Worm (Caenorhabditis elegans) whole organism, late embryonic: ENCODE measurements around the gene T25D1.3.

Experiments used
- ama-1 ChIP-seq: fragments of 150-350 bp; optimal IDR thresholded peaks from 2 replicates; lab custom pipeline; 2014
- ceh-18 ChIP-seq: sonication (generic microtip); optimal IDR thresholded peaks from 2 replicates; lab custom pipeline; 2016; ENCODE audit warnings: missing genetic modification characterization, missing compliant biosample characterization
- ceh-19 ChIP-seq: fragments of 200-800 bp; sonication (Bioruptor generic); optimal IDR thresholded peaks from 2 replicates; lab custom pipeline; 2018; ENCODE audit warnings: mild to moderate bottlenecking, missing genetic modification characterization, missing compliant biosample characterization
- ceh-2 ChIP-seq: sonication (generic microtip); optimal IDR thresholded peaks from 2 replicates; lab custom pipeline; 2016; ENCODE audit warnings: missing genotype, missing genetic modification characterization, missing compliant biosample characterization
- ceh-45 ChIP-seq: fragments of 200-800 bp; sonication (Bioruptor generic); IDR thresholded peaks from 2 replicates; pipeline ENCODE4 v1.3.6; 2022; ENCODE audit warnings: missing genetic modification reagents, missing genetic modification characterization, missing compliant biosample characterization
- ceh-48 ChIP-seq: sonication (generic microtip); optimal IDR thresholded peaks from 2 replicates; lab custom pipeline; 2016; ENCODE audit warnings: missing genetic modification characterization, inconsistent platforms, missing compliant biosample characterization
- ceh-6 ChIP-seq: fragments of 200-800 bp; sonication (Bioruptor generic); optimal IDR thresholded peaks from 2 replicates; lab custom pipeline; 2018; ENCODE audit warnings: mild to moderate bottlenecking, missing genetic modification characterization, missing compliant biosample characterization
- ceh-9 ChIP-seq: sonication (generic microtip); optimal IDR thresholded peaks from 2 replicates; lab custom pipeline; 2016; ENCODE audit warnings: mild to moderate bottlenecking, missing genetic modification characterization, inconsistent platforms, missing compliant biosample characterization
- che-1 ChIP-seq: sonication (generic microtip); optimal IDR thresholded peaks from 2 replicates; lab custom pipeline; 2016; ENCODE audit warnings: mild to moderate bottlenecking, missing genetic modification characterization, missing compliant biosample characterization
- dmd-4 ChIP-seq: sonication (generic microtip); optimal IDR thresholded peaks from 2 replicates; lab custom pipeline; 2016; ENCODE audit warnings: borderline replicate concordance, missing genetic modification characterization, missing compliant biosample characterization
- elt-2 ChIP-seq: sonication (generic microtip); optimal IDR thresholded peaks from 2 replicates; lab custom pipeline; 2016; ENCODE audit warnings: missing genetic modification reagents, missing genetic modification characterization, missing compliant biosample characterization
- elt-4 ChIP-seq: sonication (generic microtip); optimal IDR thresholded peaks from 2 replicates; lab custom pipeline; 2016; ENCODE audit warnings: missing genetic modification characterization, missing compliant biosample characterization
- ets-4 ChIP-seq: sonication (generic microtip); optimal IDR thresholded peaks from 2 replicates; lab custom pipeline; 2016; ENCODE audit warnings: missing genetic modification characterization, missing compliant biosample characterization
- eyg-1 ChIP-seq: sonication (generic microtip); optimal IDR thresholded peaks from 2 replicates; lab custom pipeline; 2016; ENCODE audit warnings: missing genotype, missing genetic modification characterization, missing compliant biosample characterization
- fax-1 ChIP-seq: sonication (generic microtip); optimal IDR thresholded peaks from 2 replicates; lab custom pipeline; 2016; ENCODE audit warnings: missing genotype, missing genetic modification characterization, missing compliant biosample characterization
- fkh-10 ChIP-seq: fragments of 150-350 bp; optimal IDR thresholded peaks from 2 replicates; lab custom pipeline; 2014; ENCODE audit warnings: missing biosample characterization, missing genetic modification reagents, missing genetic modification characterization
- hlh-15 ChIP-seq: sonication (generic microtip); optimal IDR thresholded peaks from 2 replicates; lab custom pipeline; 2016; ENCODE audit warnings: missing genetic modification characterization, missing compliant biosample characterization
- hlh-8 ChIP-seq: sonication (generic microtip); optimal IDR thresholded peaks from 2 replicates; lab custom pipeline; 2016; ENCODE audit warnings: missing genotype, missing genetic modification characterization, missing compliant biosample characterization
- lim-6 ChIP-seq: sonication (generic microtip); optimal IDR thresholded peaks from 2 replicates; lab custom pipeline; 2016; ENCODE audit warnings: missing genetic modification characterization, missing compliant biosample characterization
- lin-11 ChIP-seq: fragments of 200-800 bp; sonication (Bioruptor generic); optimal IDR thresholded peaks from 2 replicates; lab custom pipeline; 2018; ENCODE audit warnings: mild to moderate bottlenecking, missing genetic modification characterization, missing compliant biosample characterization
- mec-3 ChIP-seq: sonication (generic microtip); optimal IDR thresholded peaks from 2 replicates; lab custom pipeline; 2016; ENCODE audit warnings: borderline replicate concordance, missing genetic modification characterization, missing compliant biosample characterization
- nfya-1 ChIP-seq: sonication (generic microtip); optimal IDR thresholded peaks from 2 replicates; lab custom pipeline; 2017; ENCODE audit warnings: missing genetic modification characterization, mild to moderate bottlenecking, missing compliant biosample characterization, antibody characterized with exemption, moderate library complexity
- nhr-11 ChIP-seq: fragments of 150-350 bp; optimal IDR thresholded peaks from 2 replicates; lab custom pipeline; 2014; ENCODE audit warnings: missing biosample characterization, missing genetic modification characterization
- nhr-232 ChIP-seq: sonication (generic microtip); optimal IDR thresholded peaks from 2 replicates; lab custom pipeline; 2016; ENCODE audit warnings: missing genetic modification characterization, missing compliant biosample characterization
- npax-4 ChIP-seq: sonication (generic microtip); optimal IDR thresholded peaks from 2 replicates; lab custom pipeline; 2016; ENCODE audit warnings: missing genetic modification characterization, missing compliant biosample characterization
- pax-1 ChIP-seq: fragments of 150-350 bp; optimal IDR thresholded peaks from 2 replicates; lab custom pipeline; 2014; ENCODE audit warnings: missing biosample characterization, missing genetic modification characterization
- pha-4 ChIP-seq: fragments of 150-350 bp; optimal IDR thresholded peaks from 2 replicates; lab custom pipeline; 2018; ENCODE audit warnings: missing biosample characterization, missing genetic modification reagents, missing genetic modification characterization
- pqm-1 ChIP-seq: sonication (generic microtip); optimal IDR thresholded peaks from 2 replicates; lab custom pipeline; 2016; ENCODE audit warnings: missing genetic modification characterization, missing compliant biosample characterization
- pros-1 ChIP-seq: fragments of 150-350 bp; optimal IDR thresholded peaks from 2 replicates; lab custom pipeline; 2014; ENCODE audit warnings: missing biosample characterization, missing genetic modification reagents, missing genetic modification characterization
- ref-2 ChIP-seq: sonication (generic microtip); optimal IDR thresholded peaks from 2 replicates; lab custom pipeline; 2016; ENCODE audit warnings: missing genetic modification characterization, missing compliant biosample characterization
- sox-2 ChIP-seq: fragments of 200-800 bp; sonication (Bioruptor generic); IDR thresholded peaks from 2 replicates; pipeline ENCODE4 v1.3.6; 2022; ENCODE audit warnings: missing genetic modification reagents, missing genetic modification characterization, missing compliant biosample characterization
- syd-9 ChIP-seq: sonication (generic microtip); optimal IDR thresholded peaks from 2 replicates; lab custom pipeline; 2016; ENCODE audit warnings: mild to moderate bottlenecking, missing genetic modification characterization, moderate library complexity, missing compliant biosample characterization
- tbx-2 ChIP-seq: sonication (generic microtip); optimal IDR thresholded peaks from 2 replicates; lab custom pipeline; 2016; ENCODE audit warnings: missing genetic modification characterization, missing compliant biosample characterization
- tbx-7 ChIP-seq: sonication (generic microtip); optimal IDR thresholded peaks from 2 replicates; lab custom pipeline; 2016; ENCODE audit warnings: missing genotype, missing genetic modification characterization, missing compliant biosample characterization
- ttx-3 ChIP-seq: sonication (generic microtip); optimal IDR thresholded peaks from 2 replicates; lab custom pipeline; 2016; ENCODE audit warnings: missing genetic modification reagents, missing genetic modification characterization, missing compliant biosample characterization
- unc-42 ChIP-seq: sonication (generic microtip); optimal IDR thresholded peaks from 2 replicates; lab custom pipeline; 2016; ENCODE audit warnings: missing genotype, missing genetic modification characterization, missing compliant biosample characterization
- unc-55 ChIP-seq: sonication (generic microtip); optimal IDR thresholded peaks from 2 replicates; lab custom pipeline; 2017; ENCODE audit warnings: missing biosample characterization, missing genetic modification reagents, missing genetic modification characterization
- unc-86 ChIP-seq: sonication (generic microtip); optimal IDR thresholded peaks from 2 replicates; lab custom pipeline; 2016; ENCODE audit warnings: missing genetic modification characterization, missing compliant biosample characterization
- zip-5 ChIP-seq: sonication (generic microtip); optimal IDR thresholded peaks from 2 replicates; lab custom pipeline; 2016; ENCODE audit warnings: missing genetic modification characterization, missing compliant biosample characterization

The T25D1.3 gene

DNA sequence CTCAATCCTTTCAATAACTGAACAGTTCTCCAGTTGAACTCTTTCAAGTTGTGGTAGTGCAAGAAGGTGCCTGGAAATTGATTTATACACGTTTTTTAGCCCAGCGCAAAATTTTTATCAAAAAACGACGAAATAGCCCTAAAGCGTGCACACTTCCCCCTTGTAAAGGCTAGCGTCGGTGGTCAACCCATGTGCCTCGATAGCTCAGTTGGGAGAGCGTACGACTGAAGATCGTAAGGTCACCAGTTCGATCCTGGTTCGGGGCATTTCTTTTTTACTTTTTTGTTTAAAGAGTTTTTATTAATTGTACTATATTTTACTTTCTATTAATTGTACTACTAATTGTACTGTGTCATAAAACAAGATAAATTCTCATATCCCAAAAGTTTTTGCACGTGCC is 45.9 kb downstream of the T25D1.3 start (continued):
- TF ChIP-seq ttx-3: no peak
- TF ChIP-seq unc-42 (tag; lab: Kevin White, UChicago): no peak
- no peak for TF ChIP-seq tbx-2
- no peak for TF ChIP-seq lin-11 (tag; lab: Kevin White, UChicago)
- no peak for TF ChIP-seq zip-5 (tag; lab: Kevin White, UChicago)
- TF ChIP-seq pax-1 (tag; lab: Kevin White, UChicago): no peak
- no peak for TF ChIP-seq pha-4 (tag; lab: Kevin White, UChicago)
- no peak for TF ChIP-seq ceh-48 (tag; lab: Kevin White, UChicago)
- TF ChIP-seq pqm-1 (tag; lab: Kevin White, UChicago): no peak
- TF ChIP-seq ets-4 (tag; lab: Kevin White, UChicago): no peak
- TF ChIP-seq fax-1 (tag; lab: Kevin White, UChicago): no peak
- no peak for TF ChIP-seq ceh-18
- TF ChIP-seq nhr-232 (tag; lab: Kevin White, UChicago): no peak
- TF ChIP-seq fkh-10: no peak
- no peak for TF ChIP-seq ama-1 (lab: Kevin White, UChicago)
- peak; percentile 6 for TF ChIP-seq unc-86 (tag; lab: Kevin White, UChicago)
- TF ChIP-seq ceh-6: peak; percentile 12
- no peak for TF ChIP-seq unc-55 (GFP tag; lab: Kevin White, UChicago)
- TF ChIP-seq tbx-7 (tag; lab: Kevin White, UChicago): no peak
- no peak for TF ChIP-seq npax-4 (tag; lab: Kevin White, UChicago)
- TF ChIP-seq ceh-45 (GFP tag; lab: Robert Waterston, UW): no peak
- TF ChIP-seq ref-2 (tag; lab: Kevin White, UChicago): no peak
- TF ChIP-seq elt-2 (tag; lab: Kevin White, UChicago): no peak
- TF ChIP-seq pros-1 (tag; lab: Kevin White, UChicago): no peak
- TF ChIP-seq ceh-9: no peak

DNA sequence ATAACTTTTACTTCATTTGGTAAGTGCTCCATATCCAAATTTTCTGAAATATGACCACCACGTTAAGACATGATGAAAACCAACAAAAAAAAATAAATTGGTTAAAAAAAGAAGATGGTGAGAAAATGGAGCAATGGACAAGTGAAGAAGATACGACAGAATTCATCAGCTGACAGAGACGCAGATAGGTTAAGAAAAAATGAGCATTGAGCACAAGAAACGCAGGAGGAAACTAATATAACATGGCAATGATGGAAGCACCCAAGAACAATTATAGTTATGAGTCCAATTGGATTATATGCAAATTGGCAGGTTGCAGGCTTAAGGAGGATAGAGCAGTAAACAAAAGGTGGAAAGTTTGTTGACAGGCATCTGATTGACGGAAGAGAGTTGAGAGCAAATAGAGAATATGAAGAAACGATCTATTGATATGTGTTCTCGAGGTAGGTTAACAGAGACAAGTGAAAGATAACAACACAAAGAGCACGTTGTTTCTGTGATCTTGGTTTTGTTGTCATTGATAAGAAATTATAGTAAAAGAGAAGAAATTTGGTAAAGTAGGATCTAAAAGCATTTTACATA is 48.5 kb downstream of the T25D1.3 start, which contains the start of gene K08B5.2:
Gene K08B5.2 (minus strand): TSS at position 43 of the 582 bp plus-strand sequence.
- TF ChIP-seq unc-86 (tag; lab: Kevin White, UChicago) (no peak), eyg-1 (tag; lab: Kevin White, UChicago) (no peak), che-1 (no peak), tbx-7 (tag; lab: Kevin White, UChicago) (no peak), elt-4 (tag; lab: Kevin White, UChicago) (no peak), nfya-1 (tag; lab: Kevin White, UChicago) (no peak), lin-11 (tag; lab: Kevin White, UChicago) (no peak), unc-42 (tag; lab: Kevin White, UChicago) (peak; percentile 66), ceh-18 (peak; percentile 21), dmd-4 (tag; lab: Kevin White, UChicago) (no peak), ceh-6 (no peak), ceh-19 (no peak), ceh-2 (tag; lab: Kevin White, UChicago) (no peak), elt-2 (tag; lab: Kevin White, UChicago) (peak; percentile 41), lim-6 (tag; lab: Kevin White, UChicago) (no peak), hlh-15 (no peak), pros-1 (tag; lab: Kevin White, UChicago) (no peak)
- TF ChIP-seq, all 69 proteins: peak for 3

ce11 chrX:16555726-16556125 is 50.3 kb downstream of the T25D1.3 start:
- TF ChIP-seq sox-2 (GFP tag; lab: Robert Waterston, UW): no peak
- no peak for TF ChIP-seq pros-1 (tag; lab: Kevin White, UChicago)
- no peak for TF ChIP-seq nhr-11 (tag; lab: Kevin White, UChicago)
- TF ChIP-seq ets-4 (tag; lab: Kevin White, UChicago): no peak
- TF ChIP-seq fkh-10: no peak
- TF ChIP-seq hlh-8: no peak
- no peak for TF ChIP-seq mec-3
- TF ChIP-seq ceh-45 (GFP tag; lab: Robert Waterston, UW): no peak
- no peak for TF ChIP-seq syd-9 (tag; lab: Kevin White, UChicago)
